Fruit fly (Drosophila melanogaster): ENCODE measurements around the gene CG4998.
A peak's percentile ranks its signal among the peaks of the same experiment; 100 is the strongest.

Gene CG4998

dm6 chr3L:16368199-16368598 is 29.4 kb downstream of the CG4998 start, which contains the start of gene CG4842:
Gene CG4842, plus strand, starts transcription at chr3L:16368389.
- TF ChIP-seq svp (GFP tag) (peak; percentile 70), Eip75B (GFP tag; optimal IDR thresholded peaks at IDR 0.05) (no peak), spab (GFP tag; optimal IDR thresholded peaks at IDR 0.05) (no peak)

dm6 chr3L:16369526-16369925 is 30.7 kb downstream of the CG4998 start, which contains the start of gene CG18814:
Gene CG18814, plus strand, starts transcription at chr3L:16369826.
- TF ChIP-seq dac (GFP tag; optimal IDR thresholded peaks at IDR 0.05) = no peak

dm6 chr3L:16377768-16378764 is 39.3 kb downstream of the CG4998 start, which contains the start of gene roq:
Gene roq, minus strand, starts transcription at chr3L:16378566.
- TF ChIP-seq esn (GFP tag; optimal IDR thresholded peaks at IDR 0.05) = peak; percentile 4
- peak; percentile 10 for TF ChIP-seq CG3032 (tag; optimal IDR thresholded peaks at IDR 0.05)
- peak; percentile 1 for TF ChIP-seq lz (GFP tag; optimal IDR thresholded peaks at IDR 0.05)
- TF ChIP-seq salr (GFP tag; optimal IDR thresholded peaks at IDR 0.05) = no peak
- peak; percentile 9 for TF ChIP-seq Lpt (GFP tag; optimal IDR thresholded peaks at IDR 0.05)
- TF ChIP-seq CG8319 (GFP tag; optimal IDR thresholded peaks at IDR 0.05) = no peak
- no peak for TF ChIP-seq Eip75B (GFP tag; optimal IDR thresholded peaks at IDR 0.05)
- no peak for TF ChIP-seq cyc (GFP tag; optimal IDR thresholded peaks at IDR 0.05)
- TF ChIP-seq Ets96B (tag; optimal IDR thresholded peaks at IDR 0.05) = no peak
- TF ChIP-seq Eip93F (GFP tag; optimal IDR thresholded peaks at IDR 0.05) = peak; percentile 51
- TF ChIP-seq Blimp-1 (GFP tag; optimal IDR thresholded peaks at IDR 0.05) = peak; percentile 89
- TF ChIP-seq Ets21C (GFP tag; optimal IDR thresholded peaks at IDR 0.05) = no peak
- TF ChIP-seq Sox14 (GFP tag; optimal IDR thresholded peaks at IDR 0.05) = peak; percentile 76
- TF ChIP-seq Eip78C (GFP tag) = peak; percentile 79
- TF ChIP-seq CG11902 (GFP tag; optimal IDR thresholded peaks at IDR 0.05) = no peak

dm6 chr3L:16380770-16381169 is 42.0 kb downstream of the CG4998 start:
- TF ChIP-seq CG3032 (tag; optimal IDR thresholded peaks at IDR 0.05) (no peak), pdm3 (GFP tag; optimal IDR thresholded peaks at IDR 0.05) (no peak), CG32006 (GFP tag; optimal IDR thresholded peaks at IDR 0.05) (no peak), dsx (GFP tag; optimal IDR thresholded peaks at IDR 0.05; ENCODE audit: poor library complexity, severe bottlenecking) (no peak), CG6163 (GFP tag; IDR thresholded peaks at IDR 0.05) (no peak), esn (GFP tag; optimal IDR thresholded peaks at IDR 0.05) (no peak), ss (GFP tag; optimal IDR thresholded peaks at IDR 0.05) (no peak), achi (GFP tag; optimal IDR thresholded peaks at IDR 0.05) (no peak), Hr39 (GFP tag; optimal IDR thresholded peaks at IDR 0.05) (no peak), CG16779 (tag; optimal IDR thresholded peaks at IDR 0.05) (no peak), Smox (GFP tag; optimal IDR thresholded peaks at IDR 0.05) (no peak)

- TF ChIP-seq lz (GFP tag; optimal IDR thresholded peaks at IDR 0.05) (no peak), spab (GFP tag; optimal IDR thresholded peaks at IDR 0.05) (no peak), dac (GFP tag; optimal IDR thresholded peaks at IDR 0.05) (no peak), fkh (GFP tag; optimal IDR thresholded peaks at IDR 0.05) (peak; percentile 44), topi (GFP tag; optimal IDR thresholded peaks at IDR 0.05) (no peak), svp (GFP tag) (peak; percentile 18)
These were observed 42.5 kb downstream of the CG4998 start, which contains the start of gene Agpat4 for dm6 chr3L:16381184-16381797. Gene Agpat4, minus strand, starts transcription at chr3L:16381570.

Data from whole organism, prepupa.